Fruit fly (Drosophila melanogaster) whole organism, prepupa: Measurements from ENCODE around the gene milt.
A peak's percentile ranks its signal among the peaks of the same experiment; 100 is the strongest.

Experiments
- Blimp-1 ChIP-seq: fragments of 200-800 bp; sonication (Bioruptor generic); optimal IDR thresholded peaks from 3 replicates; lab custom pipeline; 2017; ENCODE audit warnings: missing biosample characterization, missing genetic modification characterization, mild to moderate bottlenecking, moderate library complexity, missing genetic modification reagents
- CG10631 ChIP-seq: fragments of 200-800 bp; sonication (Bioruptor generic); optimal IDR thresholded peaks from 2 replicates; lab custom pipeline; 2016; ENCODE audit warnings: missing biosample characterization, missing genetic modification characterization
- CG10669 ChIP-seq: fragments of 200-800 bp; sonication (Bioruptor generic); optimal IDR thresholded peaks from 3 replicates; lab custom pipeline; 2018; ENCODE audit warnings: missing biosample characterization, mild to moderate bottlenecking, missing genetic modification characterization, moderate library complexity
- CG11294 ChIP-seq: fragments of 200-800 bp; sonication (Bioruptor generic); IDR thresholded peaks from 2 replicates; pipeline ENCODE4 v1.3.6; 2022; ENCODE audit warnings: missing biosample characterization, missing genetic modification characterization
- CG11762 ChIP-seq: fragments of 200-800 bp; sonication (Bioruptor generic); optimal IDR thresholded peaks from 3 replicates; lab custom pipeline; 2016; ENCODE audit warnings: missing biosample characterization, missing genetic modification characterization; ENCODE audit not compliant: insufficient read depth
- CG15336 ChIP-seq: fragments of 200-800 bp; sonication (Bioruptor generic); IDR thresholded peaks from 2 replicates; pipeline ENCODE4 v1.3.6; 2022; ENCODE audit warnings: missing biosample characterization, missing genetic modification characterization
- CG16779 ChIP-seq: fragments of 200-800 bp; sonication (Bioruptor generic); optimal IDR thresholded peaks from 3 replicates; lab custom pipeline; 2017; ENCODE audit warnings: missing biosample characterization, mild to moderate bottlenecking, missing genetic modification characterization
- CG3032 ChIP-seq: fragments of 200-800 bp; optimal IDR thresholded peaks from 2 replicates; lab custom pipeline; 2019; ENCODE audit warnings: missing biosample characterization, mild to moderate bottlenecking, missing genetic modification characterization, moderate library complexity
- CG31627 ChIP-seq: fragments of 200-800 bp; sonication (Bioruptor generic); optimal IDR thresholded peaks from 3 replicates; lab custom pipeline; 2016; ENCODE audit warnings: missing biosample characterization, missing genetic modification characterization
- CG32006 ChIP-seq: fragments of 200-800 bp; sonication (Bioruptor generic); optimal IDR thresholded peaks from 3 replicates; lab custom pipeline; 2017; ENCODE audit warnings: missing biosample characterization, mild to moderate bottlenecking, missing genetic modification characterization
- CG34406 ChIP-seq: fragments of 200-800 bp; sonication (Bioruptor generic); optimal IDR thresholded peaks from 3 replicates; lab custom pipeline; 2016; ENCODE audit warnings: missing biosample characterization, missing genetic modification characterization
- CG3919 ChIP-seq: fragments of 200-800 bp; sonication (Bioruptor generic); optimal IDR thresholded peaks from 3 replicates; lab custom pipeline; 2016; ENCODE audit warnings: missing biosample characterization, missing genetic modification characterization
- CG4318 ChIP-seq: fragments of 200-800 bp; sonication (Bioruptor generic); optimal IDR thresholded peaks from 3 replicates; lab custom pipeline; 2017; ENCODE audit warnings: missing biosample characterization, mild to moderate bottlenecking, missing genetic modification characterization
- CG6163 ChIP-seq: fragments of 200-800 bp; sonication (Bioruptor generic); IDR thresholded peaks from 3 replicates; pipeline ENCODE4 v1.3.6; 2022; ENCODE audit warnings: missing biosample characterization, missing genetic modification characterization
- CG6276 ChIP-seq: fragments of 200-800 bp; sonication (Bioruptor generic); optimal IDR thresholded peaks from 2 replicates; lab custom pipeline; 2017; ENCODE audit warnings: missing biosample characterization, mild to moderate bottlenecking, missing genetic modification characterization
- CG6792 ChIP-seq: fragments of 200-800 bp; sonication (Bioruptor generic); optimal IDR thresholded peaks from 3 replicates; lab custom pipeline; 2016; ENCODE audit warnings: missing biosample characterization, missing genetic modification characterization
- CG6854 ChIP-seq: fragments of 200-800 bp; sonication (Bioruptor generic); optimal IDR thresholded peaks from 2 replicates; lab custom pipeline; 2017; ENCODE audit warnings: missing biosample characterization, mild to moderate bottlenecking, missing genetic modification characterization
- CG7368 ChIP-seq: fragments of 200-800 bp; sonication (Bioruptor generic); optimal IDR thresholded peaks from 3 replicates; lab custom pipeline; 2016; ENCODE audit warnings: missing biosample characterization, missing genetic modification characterization
- CG8119 ChIP-seq: fragments of 200-800 bp; sonication (Bioruptor generic); IDR thresholded peaks from 3 replicates; pipeline ENCODE4 v1.3.6; 2022; ENCODE audit warnings: missing biosample characterization, missing genetic modification characterization
- CG8319 ChIP-seq: fragments of 200-800 bp; sonication (Bioruptor generic); optimal IDR thresholded peaks from 3 replicates; lab custom pipeline; 2016; ENCODE audit warnings: missing biosample characterization, missing genetic modification characterization
- Eip75B ChIP-seq: fragments of 200-800 bp; sonication (Bioruptor generic); optimal IDR thresholded peaks from 3 replicates; lab custom pipeline; 2016; ENCODE audit warnings: missing biosample characterization, missing genetic modification characterization
- Ets21C ChIP-seq: fragments of 200-800 bp; sonication (Bioruptor generic); optimal IDR thresholded peaks from 3 replicates; lab custom pipeline; 2016; ENCODE audit warnings: missing biosample characterization, missing genetic modification characterization
- Ets96B ChIP-seq: fragments of 200-800 bp; optimal IDR thresholded peaks from 2 replicates; lab custom pipeline; 2019; ENCODE audit warnings: missing biosample characterization, mild to moderate bottlenecking, missing genetic modification characterization, moderate library complexity
- Gug ChIP-seq: fragments of 200-800 bp; sonication (Bioruptor generic); IDR thresholded peaks from 2 replicates; pipeline ENCODE4 v1.3.6; 2022; ENCODE audit warnings: missing biosample characterization, missing genetic modification characterization
- Hr38 ChIP-seq: sonication (Bioruptor generic); optimal IDR thresholded peaks from 2 replicates; lab custom pipeline; 2016; ENCODE audit warnings: missing biosample characterization, missing genetic modification characterization
- Hr39 ChIP-seq: fragments of 200-800 bp; sonication (Bioruptor generic); optimal IDR thresholded peaks from 2 replicates; lab custom pipeline; 2016; ENCODE audit warnings: missing biosample characterization, missing genetic modification characterization
- Hr4 ChIP-seq: fragments of 200-800 bp; sonication (Bioruptor generic); optimal IDR thresholded peaks from 3 replicates; lab custom pipeline; 2016; ENCODE audit warnings: missing biosample characterization, missing genetic modification characterization
- Lpt ChIP-seq: fragments of 200-800 bp; sonication (Bioruptor generic); optimal IDR thresholded peaks from 3 replicates; lab custom pipeline; 2016; ENCODE audit warnings: missing biosample characterization, missing genetic modification characterization
- Met ChIP-seq: fragments of 200-800 bp; sonication (Bioruptor generic); optimal IDR thresholded peaks from 3 replicates; lab custom pipeline; 2016; ENCODE audit warnings: missing biosample characterization, missing genetic modification characterization
- OdsH ChIP-seq: fragments of 200-800 bp; sonication (Bioruptor generic); optimal IDR thresholded peaks from 3 replicates; lab custom pipeline; 2016; ENCODE audit warnings: missing biosample characterization, missing genetic modification characterization
- Smox ChIP-seq: fragments of 200-800 bp; sonication (Bioruptor generic); optimal IDR thresholded peaks from 3 replicates; lab custom pipeline; 2016; ENCODE audit warnings: missing biosample characterization, missing genetic modification characterization
- Sox14 ChIP-seq: fragments of 200-800 bp; sonication (Bioruptor generic); optimal IDR thresholded peaks from 3 replicates; lab custom pipeline; 2016; ENCODE audit warnings: missing biosample characterization, missing genetic modification characterization
- Sox15 ChIP-seq: fragments of 200-800 bp; sonication (Bioruptor generic); optimal IDR thresholded peaks from 3 replicates; lab custom pipeline; 2016; ENCODE audit warnings: missing biosample characterization, missing genetic modification characterization
- achi ChIP-seq: fragments of 200-800 bp; sonication (Bioruptor generic); optimal IDR thresholded peaks from 3 replicates; lab custom pipeline; 2016; ENCODE audit warnings: missing biosample characterization, missing genetic modification characterization
- acj6 ChIP-seq: fragments of 200-800 bp; sonication (Bioruptor generic); optimal IDR thresholded peaks from 3 replicates; lab custom pipeline; 2016; ENCODE audit warnings: missing biosample characterization, missing genetic modification characterization
- cyc ChIP-seq: fragments of 200-800 bp; sonication (Bioruptor generic); optimal IDR thresholded peaks from 3 replicates; lab custom pipeline; 2016; ENCODE audit warnings: missing biosample characterization, missing genetic modification characterization
- dac ChIP-seq: fragments of 200-800 bp; sonication (Bioruptor generic); optimal IDR thresholded peaks from 2 replicates; lab custom pipeline; 2017; ENCODE audit warnings: missing biosample characterization, mild to moderate bottlenecking, missing genetic modification characterization
- eg ChIP-seq: fragments of 200-800 bp; sonication (Bioruptor generic); IDR thresholded peaks from 3 replicates; pipeline ENCODE4 v1.3.6; 2022; ENCODE audit warnings: missing biosample characterization, missing genetic modification characterization
- esn ChIP-seq: fragments of 200-800 bp; sonication (Bioruptor generic); optimal IDR thresholded peaks from 2 replicates; lab custom pipeline; 2016; ENCODE audit warnings: missing biosample characterization, mild to moderate bottlenecking, missing genetic modification characterization, moderate library complexity
- fd59A ChIP-seq: fragments of 200-800 bp; sonication (Bioruptor generic); optimal IDR thresholded peaks from 2 replicates; lab custom pipeline; 2017; ENCODE audit warnings: missing biosample characterization, mild to moderate bottlenecking, missing genetic modification characterization, missing genetic modification reagents
- fd85E ChIP-seq: fragments of 200-800 bp; sonication (Bioruptor generic); optimal IDR thresholded peaks from 3 replicates; lab custom pipeline; 2016; ENCODE audit warnings: missing biosample characterization, missing genetic modification characterization
- fkh ChIP-seq: fragments of 200-800 bp; sonication (Bioruptor generic); optimal IDR thresholded peaks from 3 replicates; lab custom pipeline; 2017; ENCODE audit warnings: missing biosample characterization, mild to moderate bottlenecking, missing genetic modification characterization, moderate library complexity
- net ChIP-seq: fragments of 200-800 bp; sonication (Bioruptor generic); optimal IDR thresholded peaks from 3 replicates; lab custom pipeline; 2016; ENCODE audit warnings: missing biosample characterization, missing genetic modification characterization
- pdm3 ChIP-seq: fragments of 200-800 bp; sonication (Bioruptor generic); optimal IDR thresholded peaks from 3 replicates; lab custom pipeline; 2016; ENCODE audit warnings: missing biosample characterization, missing genetic modification characterization
- spab ChIP-seq: fragments of 200-800 bp; sonication (Bioruptor generic); optimal IDR thresholded peaks from 2 replicates; lab custom pipeline; 2017; ENCODE audit warnings: missing biosample characterization, mild to moderate bottlenecking, missing genetic modification characterization, missing genetic modification reagents
- ss ChIP-seq, 2 experiments: fragments of 200-800 bp; sonication (Bioruptor generic); optimal IDR thresholded peaks; 2 replicates in 1 of 2; 3 replicates in 1 of 2; lab custom pipeline; 2017 to 2018; ENCODE audit warnings: mild to moderate bottlenecking in 2 of 2, missing biosample characterization in 2 of 2, missing genetic modification characterization in 2 of 2, moderate library complexity in 1 of 2
- svp ChIP-seq: fragments of 200-800 bp; sonication (Bioruptor generic); peaks from one replicate; lab custom pipeline; 2016; ENCODE audit warnings: missing biosample characterization, missing genetic modification characterization
- topi ChIP-seq: fragments of 200-800 bp; sonication (Bioruptor generic); optimal IDR thresholded peaks from 3 replicates; lab custom pipeline; 2016; ENCODE audit warnings: missing biosample characterization, missing genetic modification characterization

Gene milt

dm6 chr2L:7039342-7039684, 1.7 kb downstream of the milt start (continued):
- TF ChIP-seq Gug (GFP tag; lab: Robert Waterston, UW) (0 out of 2 replicates have a peak, but pooled peaks have one; percentile 55), Hr39 (GFP tag; lab: Kevin White, UChicago) (peak; percentile 83), Eip75B (GFP tag; lab: Kevin White, UChicago) (peak; percentile 57), eg (GFP tag; lab: Robert Waterston, UW) (peak; percentile 83), fkh (no peak), CG11762 (GFP tag; lab: Kevin White, UChicago) (peak; percentile 60), CG6276 (peak; percentile 57), Smox (peak; percentile 70), esn (peak; percentile 90), acj6 (peak; percentile 55), Lpt (GFP tag; lab: Kevin White, UChicago) (peak; percentile 36), Met (GFP tag; lab: Kevin White, UChicago) (peak; percentile 77), CG3919 (GFP tag; lab: Kevin White, UChicago) (peak; percentile 45), net (GFP tag; lab: Kevin White, UChicago) (peak; percentile 79), topi (peak; percentile 74), cyc (GFP tag; lab: Kevin White, UChicago) (peak; percentile 64), Blimp-1 (GFP tag; lab: Kevin White, UChicago) (peak; percentile 34), pdm3 (peak; percentile 79), CG6792 (peak; percentile 48), Ets96B (tag; lab: Kevin White, UChicago) (no peak), CG8319 (GFP tag; lab: Kevin White, UChicago) (peak; percentile 50), CG11294 (GFP tag; lab: Robert Waterston, UW) (peak; percentile 62; the same call in 1 of the 2 replicates), CG8119 (peak; percentile 75; the same call in 2 of the 3 replicates), CG6854 (GFP tag; lab: Kevin White, UChicago) (no peak), Ets21C (GFP tag; lab: Kevin White, UChicago) (peak; percentile 81), svp (peak; percentile 85), dac (peak; percentile 26), CG6163 (GFP tag; lab: Robert Waterston, UW) (peak; percentile 52; the same call in 1 of the 3 replicates), Hr38 (GFP tag; lab: Kevin White, UChicago) (no peak), CG34406 (peak; percentile 50), CG31627 (peak; percentile 81), Hr4 (GFP tag; lab: Kevin White, UChicago) (peak; percentile 74), CG4318 (peak; percentile 12), achi (GFP tag; lab: Kevin White, UChicago) (peak; percentile 64), fd85E (GFP tag; lab: Kevin White, UChicago) (no peak), fd59A (peak; percentile 14)

dm6 chr2L:7042150-7042811, 4.7 kb downstream of the milt start:
- TF ChIP-seq CG16779 (tag; lab: Kevin White, UChicago) (peak; percentile 25), CG34406 (no peak), CG32006 (GFP tag; lab: Kevin White, UChicago) (peak; percentile 80), fd85E (GFP tag; lab: Kevin White, UChicago) (no peak), topi (peak; percentile 3), CG8319 (GFP tag; lab: Kevin White, UChicago) (no peak), achi (GFP tag; lab: Kevin White, UChicago) (peak; percentile 100), OdsH (peak; percentile 30), esn (peak; percentile 47), spab (GFP tag; lab: Kevin White, UChicago) (no peak), dac (peak; percentile 20), Ets21C (GFP tag; lab: Kevin White, UChicago) (no peak), CG6163 (GFP tag; lab: Robert Waterston, UW) (peak; percentile 73), CG3032 (no peak), Lpt (GFP tag; lab: Kevin White, UChicago) (peak; percentile 33), cyc (GFP tag; lab: Kevin White, UChicago) (no peak), Blimp-1 (GFP tag; lab: Kevin White, UChicago) (peak; percentile 20), Sox15 (GFP tag; lab: Kevin White, UChicago) (no peak), CG11294 (GFP tag; lab: Robert Waterston, UW) (peak; percentile 28; the same call in 1 of the 2 replicates), eg (GFP tag; lab: Robert Waterston, UW) (peak; percentile 62), net (GFP tag; lab: Kevin White, UChicago) (peak; percentile 39), ss (GFP tag; optimal IDR thresholded peaks at IDR 0.05; lab: Kevin White, UChicago) (peak in 1 of 2 experiments; percentile 38), CG6792 (no peak), CG10669 (GFP tag; lab: Kevin White, UChicago) (no peak), CG4318 (peak; percentile 50), CG15336 (peak; percentile 84), Hr38 (GFP tag; lab: Kevin White, UChicago) (no peak), CG10631 (GFP tag; lab: Kevin White, UChicago) (peak; percentile 9), CG7368 (GFP tag; lab: Kevin White, UChicago) (no peak), Sox14 (GFP tag; lab: Kevin White, UChicago) (peak; percentile 13)
